Fruit fly (Drosophila melanogaster): Measurements from ENCODE around the gene CG43367.

CG43367 gene

DNA sequence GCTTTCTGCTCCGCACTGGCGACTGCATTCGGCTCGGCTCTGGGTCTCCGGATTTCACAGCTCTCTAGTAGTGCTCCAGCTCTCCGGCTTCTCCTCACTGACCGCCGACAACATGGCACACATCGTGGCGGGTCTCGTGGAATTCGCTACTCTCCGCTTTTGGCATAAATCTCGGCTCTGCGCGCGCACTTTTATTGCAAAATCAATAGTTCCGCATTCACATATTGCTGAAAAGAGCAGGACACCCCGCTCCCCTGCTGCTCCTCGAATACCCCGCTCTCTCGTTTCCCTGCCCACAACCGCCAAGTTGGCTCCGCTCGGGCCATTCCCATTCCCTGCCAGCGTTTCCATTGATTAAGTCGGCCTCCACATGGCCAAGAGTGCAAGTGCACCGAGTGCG, 8.5 kb upstream of the CG43367 start:
- TF ChIP-seq CG8119 (GFP tag; IDR thresholded peaks at IDR 0.05) (no peak), CG31627 (GFP tag; optimal IDR thresholded peaks at IDR 0.05) (no peak), CG10631 (GFP tag; optimal IDR thresholded peaks at IDR 0.05) (no peak), achi (GFP tag; optimal IDR thresholded peaks at IDR 0.05) (no peak), CG9139 (GFP tag; optimal IDR thresholded peaks at IDR 0.05) (no peak), Eip93F (GFP tag; optimal IDR thresholded peaks at IDR 0.05) (no peak), Ets96B (tag; optimal IDR thresholded peaks at IDR 0.05) (no peak), CG16779 (tag; optimal IDR thresholded peaks at IDR 0.05) (peak; percentile 6)

dm6 chr3L:4186659-4187058, 7.1 kb upstream of the CG43367 start, which contains the start of gene VhaM9.7-c:
Gene VhaM9.7-c (minus strand): TSS chr3L:4186865.
- no peak for TF ChIP-seq Eip78C (GFP tag)
- no peak for TF ChIP-seq Hr39 (GFP tag; optimal IDR thresholded peaks at IDR 0.05)
- no peak for TF ChIP-seq CG8319 (GFP tag; optimal IDR thresholded peaks at IDR 0.05)
- no peak for TF ChIP-seq Ets21C (GFP tag; optimal IDR thresholded peaks at IDR 0.05)
- TF ChIP-seq cyc (GFP tag; optimal IDR thresholded peaks at IDR 0.05) = peak; percentile 53
- TF ChIP-seq CG10669 (GFP tag; optimal IDR thresholded peaks at IDR 0.05) = peak; percentile 1
- 0 out of 3 replicates have a peak, but pooled peaks have one; percentile 15 for TF ChIP-seq CG8119 (GFP tag; IDR thresholded peaks at IDR 0.05)
- TF ChIP-seq OdsH (GFP tag; optimal IDR thresholded peaks at IDR 0.05) = no peak
- no peak for TF ChIP-seq Hr4 (GFP tag; optimal IDR thresholded peaks at IDR 0.05)
- TF ChIP-seq Sox102F (GFP tag; optimal IDR thresholded peaks at IDR 0.05) = peak; percentile 39
- no peak for TF ChIP-seq Lpt (GFP tag; optimal IDR thresholded peaks at IDR 0.05)
- TF ChIP-seq svp (GFP tag) = no peak
- no peak for TF ChIP-seq Hr38 (GFP tag; optimal IDR thresholded peaks at IDR 0.05)
- no peak for TF ChIP-seq dac (GFP tag; optimal IDR thresholded peaks at IDR 0.05)
- TF ChIP-seq fd59A (GFP tag; optimal IDR thresholded peaks at IDR 0.05) = no peak
- TF ChIP-seq CG11762 (GFP tag; optimal IDR thresholded peaks at IDR 0.05; ENCODE audit: insufficient read depth) = no peak
- TF ChIP-seq CG8632 (GFP tag; optimal IDR thresholded peaks at IDR 0.05) = no peak
- no peak for TF ChIP-seq CG3032 (tag; optimal IDR thresholded peaks at IDR 0.05)
- TF ChIP-seq CG11294 (GFP tag; IDR thresholded peaks at IDR 0.05) = no peak
- no peak for TF ChIP-seq CG4318 (GFP tag; optimal IDR thresholded peaks at IDR 0.05)
- TF ChIP-seq esn (GFP tag; optimal IDR thresholded peaks at IDR 0.05) = peak; percentile 55
- no peak for TF ChIP-seq vri (GFP tag; optimal IDR thresholded peaks at IDR 0.05)
- TF ChIP-seq CG6276 (GFP tag; optimal IDR thresholded peaks at IDR 0.05) = no peak
- peak; percentile 52 for TF ChIP-seq Sox14 (GFP tag; optimal IDR thresholded peaks at IDR 0.05)
- TF ChIP-seq CG10631 (GFP tag; optimal IDR thresholded peaks at IDR 0.05) = no peak
- TF ChIP-seq CG6163 (GFP tag; IDR thresholded peaks at IDR 0.05) = no peak
- no peak for TF ChIP-seq ss (GFP tag; optimal IDR thresholded peaks at IDR 0.05)
- TF ChIP-seq CG6792 (GFP tag; optimal IDR thresholded peaks at IDR 0.05) = peak; percentile 17
- TF ChIP-seq Met (GFP tag; optimal IDR thresholded peaks at IDR 0.05) = no peak
- TF ChIP-seq Sox15 (GFP tag; optimal IDR thresholded peaks at IDR 0.05) = no peak
- TF ChIP-seq CG16779 (tag; optimal IDR thresholded peaks at IDR 0.05) = no peak
- TF ChIP-seq CG6854 (GFP tag; optimal IDR thresholded peaks at IDR 0.05) = no peak
- peak; percentile 58 for TF ChIP-seq topi (GFP tag; optimal IDR thresholded peaks at IDR 0.05)
- TF ChIP-seq fkh (GFP tag; optimal IDR thresholded peaks at IDR 0.05) = no peak
- TF ChIP-seq net (GFP tag; optimal IDR thresholded peaks at IDR 0.05) = no peak
- TF ChIP-seq spab (GFP tag; optimal IDR thresholded peaks at IDR 0.05) = no peak
- TF ChIP-seq eg (GFP tag; IDR thresholded peaks at IDR 0.05) = no peak
- no peak for TF ChIP-seq CG11902 (GFP tag; optimal IDR thresholded peaks at IDR 0.05)
- no peak for TF ChIP-seq CG1621 (tag; optimal IDR thresholded peaks at IDR 0.05)
- TF ChIP-seq CG6808 (GFP tag; optimal IDR thresholded peaks at IDR 0.05) = no peak
- TF ChIP-seq Gug (GFP tag; IDR thresholded peaks at IDR 0.05) = no peak
- TF ChIP-seq Ets96B (tag; optimal IDR thresholded peaks at IDR 0.05) = no peak
- no peak for TF ChIP-seq CG7368 (GFP tag; optimal IDR thresholded peaks at IDR 0.05)
- peak; percentile 30 for TF ChIP-seq achi (GFP tag; optimal IDR thresholded peaks at IDR 0.05)
- no peak for TF ChIP-seq fd85E (GFP tag; optimal IDR thresholded peaks at IDR 0.05)
- TF ChIP-seq acj6 (GFP tag; optimal IDR thresholded peaks at IDR 0.05) = no peak
- no peak for TF ChIP-seq Blimp-1 (GFP tag; optimal IDR thresholded peaks at IDR 0.05)
- no peak for TF ChIP-seq CG32006 (GFP tag; optimal IDR thresholded peaks at IDR 0.05)

Data from whole organism, prepupa.